Worm (Caenorhabditis elegans): ENCODE results near the gene nhr-175.
A peak's percentile ranks its signal among the peaks of the same experiment; 100 is the strongest.

Gene nhr-175

ce11 chrV:13840909-13841308 lies 25.6 kb upstream of the nhr-175 start, which contains the start of gene srx-17:
srx-17 (plus strand) TSS chrV:13841209.
- no peak for TF ChIP-seq efl-1 (optimal IDR thresholded peaks at IDR 0.05)
- TF ChIP-seq efl-1 (GFP tag; optimal IDR thresholded peaks at IDR 0.05 in 1 of 2) = peak in 1 of 2 experiments; percentile 29
- no peak for TF ChIP-seq sptf-1 (tag; optimal IDR thresholded peaks at IDR 0.05)

- no peak for TF ChIP-seq nhr-85 (tag)
- no peak for TF ChIP-seq sup-37 (GFP tag; optimal IDR thresholded peaks at IDR 0.05)
- no peak for TF ChIP-seq ceh-88 (GFP tag; IDR thresholded peaks at IDR 0.05)
- no peak for TF ChIP-seq F16B12.6 (tag; optimal IDR thresholded peaks at IDR 0.05)
- TF ChIP-seq ces-1 (GFP tag; optimal IDR thresholded peaks at IDR 0.05) = no peak
- no peak for TF ChIP-seq nhr-77 (tag; optimal IDR thresholded peaks at IDR 0.05)
- no peak for TF ChIP-seq isw-1 (GFP tag; IDR thresholded peaks at IDR 0.05)
- no peak for TF ChIP-seq C34B4.2 (tag; optimal IDR thresholded peaks at IDR 0.05)
- no peak for TF ChIP-seq nhr-20 (tag; optimal IDR thresholded peaks at IDR 0.05)
- no peak for TF ChIP-seq C04F5.9 (tag; optimal IDR thresholded peaks at IDR 0.05)
- no peak for TF ChIP-seq hpl-2 (GFP tag; optimal IDR thresholded peaks at IDR 0.05)
- TF ChIP-seq mdl-1 (tag; optimal IDR thresholded peaks at IDR 0.05) = no peak
- no peak for TF ChIP-seq elt-2 (tag; optimal IDR thresholded peaks at IDR 0.05)
- TF ChIP-seq sptf-1 (tag; optimal IDR thresholded peaks at IDR 0.05) = no peak
- no peak for TF ChIP-seq hlh-17 (GFP tag; optimal IDR thresholded peaks at IDR 0.05; ENCODE audit: borderline replicate concordance)
- TF ChIP-seq nhr-76 (tag; optimal IDR thresholded peaks at IDR 0.05) = no peak
- TF ChIP-seq zag-1 (tag; optimal IDR thresholded peaks at IDR 0.05) = no peak
- TF ChIP-seq grh-1 (GFP tag; IDR thresholded peaks at IDR 0.05) = no peak
These were observed 23.3 kb upstream of the nhr-175 start, which contains the start of gene srx-130 for ce11 chrV:13843147-13843546. srx-130 (plus strand) TSS chrV:13843447.

- TF ChIP-seq vab-15 (tag; optimal IDR thresholded peaks at IDR 0.05) = no peak
- no peak for TF ChIP-seq fkh-10 (GFP tag; optimal IDR thresholded peaks at IDR 0.05)
- no peak for TF ChIP-seq lir-3 (tag; optimal IDR thresholded peaks at IDR 0.05; ENCODE audit: poor library complexity)
- no peak for TF ChIP-seq fkh-8 (tag; optimal IDR thresholded peaks at IDR 0.05)
- no peak for TF ChIP-seq mab-9 (GFP tag; IDR thresholded peaks at IDR 0.05)
- TF ChIP-seq unc-30 (tag; optimal IDR thresholded peaks at IDR 0.05) = no peak
- TF ChIP-seq efl-1 (optimal IDR thresholded peaks at IDR 0.05) = no peak
- no peak for TF ChIP-seq efl-1 (GFP tag; optimal IDR thresholded peaks at IDR 0.05 in 1 of 2)
- TF ChIP-seq nhr-77 (tag; optimal IDR thresholded peaks at IDR 0.05) = no peak
- no peak for TF ChIP-seq tbx-2 (tag; optimal IDR thresholded peaks at IDR 0.05)
- TF ChIP-seq skn-1 (tag; optimal IDR thresholded peaks at IDR 0.05) = no peak
These were observed 21.4 kb upstream of the nhr-175 start, which contains the start of gene srx-131 for ce11 chrV:13845136-13845535. srx-131 (plus strand) TSS chrV:13845436.

ce11 chrV:13848379-13848778 lies 18.1 kb upstream of the nhr-175 start, which contains the start of gene srx-133:
srx-133 (plus strand) TSS chrV:13848679.
- TF ChIP-seq ceh-90 (tag; optimal IDR thresholded peaks at IDR 0.05) (no peak), alr-1 (tag; optimal IDR thresholded peaks at IDR 0.05; ENCODE audit: borderline replicate concordance) (no peak), nhr-71 (tag; optimal IDR thresholded peaks at IDR 0.05) (no peak), hlh-4 (tag; optimal IDR thresholded peaks at IDR 0.05) (no peak), unc-62 (GFP tag; optimal IDR thresholded peaks at IDR 0.05) (no peak), unc-130 (tag; optimal IDR thresholded peaks at IDR 0.05) (no peak), ztf-11 (tag; optimal IDR thresholded peaks at IDR 0.05) (no peak), ceh-88 (GFP tag; IDR thresholded peaks at IDR 0.05) (no peak), pax-3 (tag; optimal IDR thresholded peaks at IDR 0.05) (no peak)

ce11 chrV:13850170-13850569 lies 16.3 kb upstream of the nhr-175 start, which contains the start of gene hpx-2:
hpx-2 (plus strand) TSS chrV:13850470.
- no peak for TF ChIP-seq pax-3 (tag; optimal IDR thresholded peaks at IDR 0.05)
- TF ChIP-seq nhr-77 (tag; optimal IDR thresholded peaks at IDR 0.05) = no peak
- no peak for TF ChIP-seq lin-35 (GFP tag; optimal IDR thresholded peaks at IDR 0.05)
- no peak for TF ChIP-seq ces-1 (GFP tag; optimal IDR thresholded peaks at IDR 0.05)
- TF ChIP-seq hlh-4 (tag; optimal IDR thresholded peaks at IDR 0.05) = no peak
- TF ChIP-seq mab-9 (GFP tag; IDR thresholded peaks at IDR 0.05) = no peak
- no peak for TF ChIP-seq vab-15 (tag; optimal IDR thresholded peaks at IDR 0.05)

Measured in whole organism, L1 larva.